Worm (Caenorhabditis elegans): Measurements from ENCODE around the gene F40G9.18.

DNA sequence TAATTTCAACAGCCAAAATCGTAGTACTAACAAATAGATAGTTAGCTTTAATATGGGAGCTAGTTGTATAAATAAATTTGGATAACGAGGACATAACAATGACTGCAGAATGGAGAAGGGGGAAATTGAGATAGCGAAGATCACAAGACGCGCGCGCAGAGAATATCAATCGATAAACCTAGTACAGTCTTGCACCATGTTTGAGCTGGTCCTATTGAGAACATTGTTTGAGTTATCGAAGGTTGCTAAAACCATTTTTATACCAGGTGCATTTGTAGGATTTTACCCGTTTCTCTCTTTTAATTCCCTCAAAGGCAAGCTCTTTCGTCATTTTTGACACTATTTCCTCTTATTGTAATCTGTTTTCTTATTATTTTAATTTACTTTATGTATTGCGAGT is 2.2 kb upstream of the F40G9.18 start, which contains the start of the genes F40G9.9 and F40G9.12:
- no peak for TF ChIP-seq dao-5 (tag; optimal IDR thresholded peaks at IDR 0.05)
- TF ChIP-seq him-1 (tag; optimal IDR thresholded peaks at IDR 0.05), result no peak

All from whole organism, L4/young adult.